Worm (Caenorhabditis elegans) whole organism, midembryonic: Measurements from ENCODE around the gene ntp-1.

Experiments used
- flt-1 ChIP-seq: fragments of 200-800 bp; sonication (Bioruptor generic); IDR thresholded peaks from 2 replicates; pipeline ENCODE4 v1.3.6; 2022; ENCODE audit warnings: missing genetic modification characterization, missing compliant biosample characterization
- klf-2 ChIP-seq: fragments of 200-800 bp; sonication (Bioruptor generic); conservative IDR thresholded peaks from 2 replicates; pipeline ENCODE4 v1.3.6; 2022; ENCODE audit warnings: missing genetic modification reagents, missing genetic modification characterization, missing compliant biosample characterization
- tab-1 ChIP-seq: fragments of 200-800 bp; sonication (Bioruptor generic); IDR thresholded peaks from 2 replicates; pipeline ENCODE4 v1.3.6; 2022; ENCODE audit warnings: missing genetic modification characterization, missing compliant biosample characterization
- ztf-29 ChIP-seq: fragments of 200-800 bp; sonication (Bioruptor generic); IDR thresholded peaks from 2 replicates; pipeline ENCODE4 v1.3.6; 2022; ENCODE audit warnings: missing genetic modification reagents, missing genetic modification characterization, missing compliant biosample characterization

- TF ChIP-seq ztf-29 (GFP tag; lab: Robert Waterston, UW) (no peak), klf-2 (GFP tag; lab: Robert Waterston, UW) (no peak), flt-1 (no peak), tab-1 (no peak)
Measured at ce11 chrIV:7774206-7774605, 20.4 kb downstream of the ntp-1 start, which contains the start of the genes hcf-1 and swd-2.2.
